Fruit fly (Drosophila melanogaster) whole organism, embryonic: ENCODE data around the gene CG7080.

Experiments used
- Asciz ChIP-seq: fragments of 200-800 bp; sonication (Bioruptor generic); optimal IDR thresholded peaks from 2 replicates; lab custom pipeline; 2017; ENCODE audit warnings: missing biosample characterization, mild to moderate bottlenecking, missing genetic modification characterization, missing genetic modification reagents
- CG11093 ChIP-seq: fragments of 200-800 bp; sonication (Bioruptor generic); IDR thresholded peaks from 3 replicates; pipeline ENCODE4 v1.3.6; 2022; ENCODE audit warnings: missing biosample characterization, missing genetic modification characterization
- CG11504 ChIP-seq: fragments of 200-800 bp; sonication (Bioruptor generic); optimal IDR thresholded peaks from 3 replicates; lab custom pipeline; 2019; ENCODE audit warnings: missing biosample characterization, mild to moderate bottlenecking, missing genetic modification characterization, moderate library complexity
- CG12155 ChIP-seq: fragments of 200-800 bp; sonication (Bioruptor generic); optimal IDR thresholded peaks from 3 replicates; lab custom pipeline; 2016; ENCODE audit warnings: missing biosample characterization, missing genetic modification characterization
- CG14710 ChIP-seq: fragments of 200-800 bp; sonication (Bioruptor generic); optimal IDR thresholded peaks from 3 replicates; lab custom pipeline; 2019; ENCODE audit warnings: missing biosample characterization, mild to moderate bottlenecking, missing genetic modification characterization, moderate library complexity
- CG1529 ChIP-seq: fragments of 200-800 bp; sonication (Bioruptor generic); optimal IDR thresholded peaks from 3 replicates; lab custom pipeline; 2018; ENCODE audit warnings: missing biosample characterization, missing genetic modification characterization
- CG15514 ChIP-seq: fragments of 200-800 bp; sonication (Bioruptor generic); optimal IDR thresholded peaks from 3 replicates; lab custom pipeline; 2017; ENCODE audit warnings: missing biosample characterization, missing genetic modification characterization, mild to moderate bottlenecking, moderate library complexity, missing genetic modification reagents
- CG16779 ChIP-seq: fragments of 200-800 bp; sonication (Bioruptor generic); IDR thresholded peaks from 2 replicates; pipeline ENCODE4 v1.3.6; 2022; ENCODE audit warnings: missing biosample characterization, missing genetic modification characterization
- CG18262 ChIP-seq: fragments of 200-800 bp; optimal IDR thresholded peaks from 3 replicates; lab custom pipeline; 2019; ENCODE audit warnings: missing biosample characterization, mild to moderate bottlenecking, missing genetic modification characterization, moderate library complexity
- CG5180 ChIP-seq: fragments of 200-800 bp; sonication (Bioruptor generic); optimal IDR thresholded peaks from 3 replicates; lab custom pipeline; 2017; ENCODE audit warnings: missing biosample characterization, missing genetic modification characterization, mild to moderate bottlenecking, moderate library complexity, missing genetic modification reagents
- CG6254 ChIP-seq: fragments of 200-800 bp; sonication (Bioruptor generic); optimal IDR thresholded peaks from 3 replicates; lab custom pipeline; 2017; ENCODE audit warnings: mild to moderate bottlenecking, missing biosample characterization, missing genetic modification reagents, missing genetic modification characterization
- CG9817 ChIP-seq: fragments of 200-800 bp; sonication (Bioruptor generic); optimal IDR thresholded peaks from 2 replicates; lab custom pipeline; 2018; ENCODE audit warnings: missing biosample characterization, mild to moderate bottlenecking, missing genetic modification characterization, moderate library complexity
- CG9876 ChIP-seq: fragments of 200-800 bp; sonication (Bioruptor generic); optimal IDR thresholded peaks from 2 replicates; lab custom pipeline; 2016; ENCODE audit warnings: missing biosample characterization, missing genetic modification characterization
- CoRest ChIP-seq: fragments of 200-800 bp; sonication (Bioruptor generic); optimal IDR thresholded peaks from 3 replicates; lab custom pipeline; 2018; ENCODE audit warnings: missing biosample characterization, mild to moderate bottlenecking, missing genetic modification characterization, moderate library complexity
- Doc3 ChIP-seq: fragments of 200-800 bp; sonication (Bioruptor generic); IDR thresholded peaks from 3 replicates; pipeline ENCODE4 v1.3.6; 2022; ENCODE audit warnings: missing biosample characterization, missing genetic modification characterization; ENCODE audit not compliant: partially characterized antibody
- E2f2 ChIP-seq: fragments of 200-800 bp; sonication (Bioruptor generic); IDR thresholded peaks from 2 replicates; pipeline ENCODE4 v1.3.6; 2022; ENCODE audit warnings: missing biosample characterization, missing genetic modification characterization
- Ets65A ChIP-seq: fragments of 200-800 bp; sonication (Bioruptor generic); peaks from one replicate; lab custom pipeline; 2016; ENCODE audit warnings: missing biosample characterization, missing genetic modification characterization
- HmgZ ChIP-seq: fragments of 200-800 bp; sonication (Bioruptor generic); optimal IDR thresholded peaks from 2 replicates; lab custom pipeline; 2018; ENCODE audit warnings: missing biosample characterization, mild to moderate bottlenecking, missing genetic modification characterization
- Hr3 ChIP-seq: fragments of 200-800 bp; sonication (Bioruptor generic); optimal IDR thresholded peaks from 3 replicates; lab custom pipeline; 2016; ENCODE audit warnings: missing biosample characterization, missing genetic modification characterization
- Mes4 ChIP-seq: fragments of 200-800 bp; sonication (Bioruptor generic); optimal IDR thresholded peaks from 2 replicates; lab custom pipeline; 2016; ENCODE audit warnings: missing biosample characterization, missing genetic modification characterization
- PHDP ChIP-seq: fragments of 200-800 bp; sonication (Bioruptor generic); optimal IDR thresholded peaks from 3 replicates; lab custom pipeline; 2018; ENCODE audit warnings: missing biosample characterization, mild to moderate bottlenecking, missing genetic modification characterization, moderate library complexity
- Poxn ChIP-seq: fragments of 200-800 bp; sonication (Bioruptor generic); IDR thresholded peaks from 2 replicates; pipeline ENCODE4 v1.3.6; 2022; ENCODE audit warnings: missing biosample characterization, missing genetic modification characterization
- Side ChIP-seq: fragments of 200-800 bp; sonication (Bioruptor generic); optimal IDR thresholded peaks from 2 replicates; lab custom pipeline; 2016; ENCODE audit warnings: missing biosample characterization, missing genetic modification characterization
- Xrp1 ChIP-seq: fragments of 200-800 bp; sonication (Bioruptor generic); IDR thresholded peaks from 2 replicates; pipeline ENCODE4 v1.3.6; 2022; ENCODE audit warnings: missing biosample characterization, missing genetic modification characterization
- ap ChIP-seq: fragments of 200-800 bp; sonication (Bioruptor generic); IDR thresholded peaks from 2 replicates; pipeline ENCODE4 v1.3.6; 2022; ENCODE audit warnings: missing biosample characterization, missing genetic modification characterization
- az2 ChIP-seq: fragments of 200-800 bp; sonication (Bioruptor generic); optimal IDR thresholded peaks from 3 replicates; lab custom pipeline; 2016; ENCODE audit warnings: missing biosample characterization, missing genetic modification characterization
- cas ChIP-seq: fragments of 200-800 bp; sonication (Bioruptor generic); IDR thresholded peaks from 2 replicates; pipeline ENCODE4 v1.3.6; 2022; ENCODE audit warnings: missing biosample characterization, missing genetic modification characterization
- crol ChIP-seq: fragments of 200-800 bp; sonication (Bioruptor generic); IDR thresholded peaks from 2 replicates; pipeline ENCODE4 v1.3.6; 2022; ENCODE audit warnings: missing biosample characterization, missing genetic modification characterization
- crp ChIP-seq, 2 experiments: fragments of 200-800 bp; sonication (Bioruptor generic); optimal IDR thresholded peaks; 2 replicates in 1 of 2; 3 replicates in 1 of 2; lab custom pipeline; 2017; ENCODE audit warnings: missing biosample characterization in 2 of 2, missing genetic modification characterization in 2 of 2, mild to moderate bottlenecking in 1 of 2, moderate library complexity in 1 of 2
- cwo ChIP-seq: fragments of 200-800 bp; sonication (Bioruptor generic); optimal IDR thresholded peaks from 3 replicates; lab custom pipeline; 2017; ENCODE audit warnings: missing biosample characterization, missing genetic modification characterization, mild to moderate bottlenecking, moderate library complexity, missing genetic modification reagents
- da ChIP-seq: fragments of 200-800 bp; sonication (Bioruptor generic); optimal IDR thresholded peaks from 2 replicates; lab custom pipeline; 2016; ENCODE audit warnings: missing biosample characterization, missing genetic modification characterization
- dan ChIP-seq: fragments of 200-800 bp; sonication (Bioruptor generic); IDR thresholded peaks from 2 replicates; pipeline ENCODE4 v1.3.6; 2022; ENCODE audit warnings: missing biosample characterization, missing genetic modification characterization
- dmrt11E ChIP-seq: fragments of 200-800 bp; sonication (Bioruptor generic); optimal IDR thresholded peaks from 3 replicates; lab custom pipeline; 2018; ENCODE audit warnings: missing biosample characterization, mild to moderate bottlenecking, missing genetic modification characterization, moderate library complexity
- esg ChIP-seq: fragments of 200-800 bp; sonication (Bioruptor generic); conservative IDR thresholded peaks from 2 replicates; pipeline ENCODE4 v1.3.6; 2022; ENCODE audit warnings: missing biosample characterization, missing genetic modification characterization
- gro ChIP-seq: fragments of 200-800 bp; sonication (Bioruptor generic); optimal IDR thresholded peaks from 2 replicates; lab custom pipeline; 2016; ENCODE audit warnings: missing biosample characterization, missing genetic modification characterization
- her ChIP-seq: fragments of 200-800 bp; sonication (Bioruptor generic); optimal IDR thresholded peaks from 2 replicates; lab custom pipeline; 2016; ENCODE audit warnings: missing biosample characterization, missing genetic modification characterization
- insv ChIP-seq, 2 experiments: fragments of 200-800 bp; sonication (Bioruptor generic); optimal IDR thresholded peaks; 3 replicates each; lab custom pipeline; 2016 to 2018; ENCODE audit warnings: missing biosample characterization in 2 of 2, missing genetic modification characterization in 2 of 2
- kay ChIP-seq: fragments of 200-800 bp; sonication (Bioruptor generic); optimal IDR thresholded peaks from 2 replicates; lab custom pipeline; 2016; ENCODE audit warnings: missing biosample characterization, missing genetic modification characterization
- lab ChIP-seq: fragments of 200-800 bp; sonication (Bioruptor generic); optimal IDR thresholded peaks from 3 replicates; lab custom pipeline; 2017; ENCODE audit warnings: missing biosample characterization, missing genetic modification characterization, mild to moderate bottlenecking, moderate library complexity, missing genetic modification reagents
- lilli ChIP-seq: fragments of 200-800 bp; sonication (Bioruptor generic); optimal IDR thresholded peaks from 3 replicates; lab custom pipeline; 2016; ENCODE audit warnings: missing biosample characterization, missing genetic modification characterization
- lmd ChIP-seq: fragments of 200-800 bp; sonication (Bioruptor generic); IDR thresholded peaks from 2 replicates; pipeline ENCODE4 v1.3.6; 2022; ENCODE audit warnings: missing biosample characterization, missing genetic modification characterization
- nmo ChIP-seq: fragments of 200-800 bp; sonication (Bioruptor generic); optimal IDR thresholded peaks from 2 replicates; lab custom pipeline; 2018; ENCODE audit warnings: missing biosample characterization, mild to moderate bottlenecking, missing genetic modification characterization, moderate library complexity
- onecut ChIP-seq: fragments of 200-800 bp; sonication (Bioruptor generic); IDR thresholded peaks from 2 replicates; pipeline ENCODE4 v1.3.6; 2022; ENCODE audit warnings: missing biosample characterization, missing genetic modification characterization
- phol ChIP-seq: fragments of 200-800 bp; sonication (Bioruptor generic); optimal IDR thresholded peaks from 3 replicates; lab custom pipeline; 2018; ENCODE audit warnings: missing biosample characterization, mild to moderate bottlenecking, missing genetic modification characterization, moderate library complexity
- sd ChIP-seq: fragments of 200-800 bp; sonication (Bioruptor generic); optimal IDR thresholded peaks from 3 replicates; lab custom pipeline; 2018; ENCODE audit warnings: missing biosample characterization, mild to moderate bottlenecking, missing genetic modification characterization, moderate library complexity
- sob ChIP-seq: fragments of 200-800 bp; sonication (Bioruptor generic); IDR thresholded peaks from 2 replicates; pipeline ENCODE4 v1.3.6; 2022; ENCODE audit warnings: missing biosample characterization, missing genetic modification characterization
- sug ChIP-seq: fragments of 200-800 bp; optimal IDR thresholded peaks from 2 replicates; lab custom pipeline; 2019; ENCODE audit warnings: missing biosample characterization, mild to moderate bottlenecking, missing genetic modification characterization, moderate library complexity
- tup ChIP-seq: fragments of 200-800 bp; sonication (Bioruptor generic); optimal IDR thresholded peaks from 2 replicates; lab custom pipeline; 2016; ENCODE audit warnings: missing biosample characterization, mild to moderate bottlenecking, missing genetic modification characterization, moderate library complexity
- vvl ChIP-seq: fragments of 200-800 bp; sonication (Bioruptor generic); IDR thresholded peaks from 2 replicates; pipeline ENCODE4 v1.3.6; 2022; ENCODE audit warnings: missing biosample characterization, missing genetic modification characterization
- wdn ChIP-seq: fragments of 200-800 bp; sonication (Bioruptor generic); IDR thresholded peaks from 2 replicates; pipeline ENCODE4 v1.3.6; 2022; ENCODE audit warnings: missing biosample characterization, missing genetic modification characterization

The CG7080 gene

DNA sequence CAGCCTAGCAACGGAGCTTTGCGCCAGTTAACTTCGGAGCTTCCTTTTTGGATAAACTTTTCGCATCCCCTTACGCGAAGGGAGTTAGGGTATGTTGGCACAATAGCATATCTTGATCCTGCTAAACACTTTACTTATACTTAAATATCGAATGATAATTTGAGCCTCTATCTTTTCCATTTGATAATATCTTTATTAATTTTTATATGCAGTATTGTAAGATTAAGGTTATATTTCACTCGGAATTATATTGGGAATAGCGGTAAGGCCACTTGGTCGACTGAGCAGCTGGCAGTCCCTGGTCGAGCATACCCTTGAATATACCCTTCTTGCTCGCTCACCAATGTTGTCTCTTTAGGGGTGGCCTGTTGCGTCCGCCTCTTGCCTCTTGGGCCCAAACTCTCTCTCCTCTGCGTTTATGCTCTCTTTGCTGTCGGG lies 39.7 kb downstream of the CG7080 start (continued):
- no peak for TF ChIP-seq sd (tag; lab: Kevin White, UChicago)
- peak; percentile 64 for TF ChIP-seq nmo
- TF ChIP-seq CG16779 (GFP tag; lab: Robert Waterston, UW): 0 out of 2 replicates have a peak, but pooled peaks have one; percentile 10
- peak; percentile 60 for TF ChIP-seq kay (GFP tag; lab: Kevin White, UChicago)
- TF ChIP-seq her: no peak
- no peak for TF ChIP-seq dan
- peak; percentile 66 for TF ChIP-seq lilli (GFP tag; lab: Kevin White, UChicago)
- TF ChIP-seq lab: peak; percentile 85
- peak in 1 of 2 experiments; percentile 16 for TF ChIP-seq insv (GFP tag; optimal IDR thresholded peaks at IDR 0.05; lab: Kevin White, UChicago)
- TF ChIP-seq wdn (GFP tag; lab: Robert Waterston, UW): peak; percentile 72
- TF ChIP-seq Poxn (GFP tag; lab: Robert Waterston, UW): peak; percentile 65; the same call in 1 of the 2 replicates
- peak; percentile 27 for TF ChIP-seq CG6254 (GFP tag; lab: Kevin White, UChicago)
- peak; percentile 72 for TF ChIP-seq vvl (GFP tag; lab: Robert Waterston, UW)
- peak; percentile 48 for TF ChIP-seq CG15514
- TF ChIP-seq sob (GFP tag; lab: Robert Waterston, UW): peak; percentile 60
- peak; percentile 59 for TF ChIP-seq PHDP (tag; lab: Kevin White, UChicago)
- TF ChIP-seq sug (tag; lab: Kevin White, UChicago): peak; percentile 63
- TF ChIP-seq cwo (GFP tag; lab: Kevin White, UChicago): peak; percentile 55
- peak; percentile 67 for TF ChIP-seq CoRest (tag; lab: Kevin White, UChicago)
- TF ChIP-seq Doc3 (GFP tag; lab: Robert Waterston, UW): no peak
- 0 out of 2 replicates have a peak, but pooled peaks have one; percentile 40 for TF ChIP-seq cas (GFP tag; lab: Robert Waterston, UW)
- peak; percentile 54 for TF ChIP-seq E2f2 (GFP tag; lab: Robert Waterston, UW)
- TF ChIP-seq Xrp1 (GFP tag; lab: Robert Waterston, UW): no peak; the same call in 1 of the 2 replicates
- TF ChIP-seq CG9817 (tag; lab: Kevin White, UChicago): peak; percentile 60
- no peak for TF ChIP-seq Mes4 (GFP tag; lab: Kevin White, UChicago)
- no peak for TF ChIP-seq CG9876 (GFP tag; lab: Kevin White, UChicago)
- peak; percentile 46 for TF ChIP-seq phol (tag; lab: Kevin White, UChicago)
- TF ChIP-seq az2: peak; percentile 52
- TF ChIP-seq Hr3 (GFP tag; lab: Kevin White, UChicago): peak; percentile 40
- peak; percentile 87 for TF ChIP-seq Ets65A (GFP tag; lab: Kevin White, UChicago)
- TF ChIP-seq Asciz: peak; percentile 30
- peak; percentile 55; the same call in 1 of the 3 replicates for TF ChIP-seq CG11093 (GFP tag; lab: Robert Waterston, UW)
- peak; percentile 61; the same call in 1 of the 2 replicates for TF ChIP-seq ap
- peak; percentile 13 for TF ChIP-seq dmrt11E (tag; lab: Kevin White, UChicago)
- peak; percentile 37 for TF ChIP-seq HmgZ
- peak; percentile 73 for TF ChIP-seq esg (GFP tag; lab: Robert Waterston, UW)
- TF ChIP-seq onecut (GFP tag; lab: Robert Waterston, UW): peak; percentile 38; the same call in 1 of the 2 replicates
- TF ChIP-seq lmd: peak; percentile 78
- no peak for TF ChIP-seq tup (GFP tag; lab: Kevin White, UChicago)
- peak; percentile 44 for TF ChIP-seq CG12155 (GFP tag; lab: Kevin White, UChicago)
- TF ChIP-seq crp (GFP tag; optimal IDR thresholded peaks at IDR 0.05; lab: Kevin White, UChicago): peak in 1 of 2 experiments; percentile 31
- TF ChIP-seq CG18262: peak; percentile 57
- TF ChIP-seq crol (GFP tag; lab: Robert Waterston, UW): no peak
- TF ChIP-seq CG1529: no peak
- TF ChIP-seq da (GFP tag; lab: Kevin White, UChicago): no peak
- no peak for TF ChIP-seq gro (GFP tag; lab: Kevin White, UChicago)
- TF ChIP-seq CG14710: peak; percentile 7
- TF ChIP-seq CG11504 (tag; lab: Kevin White, UChicago): peak; percentile 68
- TF ChIP-seq CG5180: peak; percentile 25
- TF ChIP-seq Side (GFP tag; lab: Kevin White, UChicago): no peak
